Fruit fly (Drosophila melanogaster) whole organism, adult: ENCODE measurements around the gene Cpr67Fb.

Experiments
- CG1620 ChIP-seq: fragments of 200-800 bp; sonication (Bioruptor generic); optimal IDR thresholded peaks from 2 replicates; lab custom pipeline; 2016; ENCODE audit warnings: missing biosample characterization, missing genetic modification characterization
- Clk ChIP-seq: fragments of 200-800 bp; sonication (Bioruptor generic); optimal IDR thresholded peaks from 2 replicates; lab custom pipeline; 2017; ENCODE audit warnings: missing biosample characterization, missing genetic modification characterization
- bab1 ChIP-seq: fragments of 200-800 bp; sonication (Bioruptor generic); optimal IDR thresholded peaks from 3 replicates; lab custom pipeline; 2019; ENCODE audit warnings: missing biosample characterization, mild to moderate bottlenecking, missing genetic modification characterization, moderate library complexity
- ovo ChIP-seq: fragments of 200-800 bp; sonication (Bioruptor generic); optimal IDR thresholded peaks from 2 replicates; lab custom pipeline; 2016; ENCODE audit warnings: missing biosample characterization, missing genetic modification characterization
- tj ChIP-seq: fragments of 200-800 bp; sonication (Bioruptor generic); optimal IDR thresholded peaks from 3 replicates; lab custom pipeline; 2017; ENCODE audit warnings: missing biosample characterization, mild to moderate bottlenecking, missing genetic modification characterization, moderate library complexity

DNA sequence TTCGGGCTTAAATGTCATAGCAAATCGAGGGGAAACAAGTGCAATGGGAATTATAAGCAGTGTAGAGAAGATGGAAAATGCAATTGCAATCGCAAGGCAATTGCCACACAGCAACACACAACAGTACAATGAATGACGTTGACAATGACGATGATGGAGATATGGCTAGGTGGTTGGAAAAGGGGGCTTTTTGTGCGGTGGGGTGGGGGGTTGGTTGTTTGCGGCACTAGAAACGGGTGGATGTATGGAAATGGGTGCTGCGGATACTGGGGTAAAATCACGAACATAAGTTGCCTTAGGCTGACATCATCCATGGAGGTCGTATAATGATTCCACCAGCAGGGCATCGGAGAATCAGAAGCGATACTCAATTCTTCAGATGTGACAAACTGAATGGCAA, 24.8 kb upstream of the Cpr67Fb start:
- TF ChIP-seq CG1620 (GFP tag; lab: Kevin White, UChicago) (no peak), bab1 (GFP tag; lab: Kevin White, UChicago) (no peak), ovo (GFP tag; lab: Kevin White, UChicago) (no peak), tj (GFP tag; lab: Kevin White, UChicago) (no peak), Clk (no peak)
